Worm (Caenorhabditis elegans) whole organism, L4 larva: ENCODE measurements around the gene gpa-11.

ENCODE experiments used
- F10B5.3 ChIP-seq: sonication (generic microtip); optimal IDR thresholded peaks from 2 replicates; lab custom pipeline; 2016; ENCODE audit warnings: mild to moderate bottlenecking, missing genetic modification characterization, missing compliant biosample characterization
- F49E8.2 ChIP-seq: sonication (generic microtip); optimal IDR thresholded peaks from 2 replicates; lab custom pipeline; 2016; ENCODE audit warnings: missing compliant biosample characterization, mild to moderate bottlenecking, missing genetic modification characterization, borderline replicate concordance
- T26A8.4 ChIP-seq: fragments of 200-800 bp; sonication (Bioruptor generic); IDR thresholded peaks from 2 replicates; pipeline ENCODE4 v1.3.6; 2022; ENCODE audit warnings: missing genetic modification characterization, missing compliant biosample characterization
- Y105C5A.15 ChIP-seq: fragments of 200-800 bp; sonication (Bioruptor generic); IDR thresholded peaks from 2 replicates; pipeline ENCODE4 v1.3.6; 2022; ENCODE audit warnings: missing genetic modification characterization, missing compliant biosample characterization
- Y5F2A.4 ChIP-seq: fragments of 200-800 bp; sonication (Bioruptor generic); optimal IDR thresholded peaks from 2 replicates; lab custom pipeline; 2018; ENCODE audit warnings: mild to moderate bottlenecking, missing genetic modification characterization, missing compliant biosample characterization
- Y75B8A.6 ChIP-seq: fragments of 200-800 bp; sonication (Bioruptor generic); IDR thresholded peaks from 2 replicates; pipeline ENCODE4 v1.3.6; 2022; ENCODE audit warnings: missing genetic modification reagents, missing genetic modification characterization, missing compliant biosample characterization
- aha-1 ChIP-seq: fragments of 150-350 bp; peaks from one replicate; lab custom pipeline; 2014; ENCODE audit warnings: missing biosample characterization, missing genetic modification characterization
- aly-2 ChIP-seq: sonication (generic microtip); optimal IDR thresholded peaks from 2 replicates; lab custom pipeline; 2018; ENCODE audit warnings: missing biosample characterization, missing genetic modification characterization
- ama-1 ChIP-seq: fragments of 150-350 bp; optimal IDR thresholded peaks from 2 replicates; lab custom pipeline; 2014; ENCODE audit warnings: inconsistent platforms, mixed read lengths
- arid-1 ChIP-seq: fragments of 200-800 bp; sonication (Bioruptor generic); conservative IDR thresholded peaks from 2 replicates; pipeline ENCODE4 v1.3.6; 2022; ENCODE audit warnings: missing genetic modification reagents, missing genetic modification characterization, missing compliant biosample characterization
- attf-4 ChIP-seq: sonication (generic microtip); optimal IDR thresholded peaks from 3 replicates; lab custom pipeline; 2017; ENCODE audit warnings: missing biosample characterization, missing genetic modification characterization
- ceh-82 ChIP-seq: sonication (generic microtip); optimal IDR thresholded peaks from 2 replicates; lab custom pipeline; 2017; ENCODE audit warnings: missing biosample characterization, missing genetic modification characterization
- cey-2 ChIP-seq: sonication (generic microtip); optimal IDR thresholded peaks from 3 replicates; lab custom pipeline; 2017; ENCODE audit warnings: missing genetic modification characterization, mild to moderate bottlenecking, missing compliant biosample characterization, antibody characterized with exemption, borderline replicate concordance; ENCODE audit not compliant: insufficient read depth
- ctbp-1 ChIP-seq: fragments of 200-800 bp; sonication (Bioruptor generic); IDR thresholded peaks from 2 replicates; pipeline ENCODE4 v1.3.6; 2022; ENCODE audit warnings: missing genetic modification reagents, missing genetic modification characterization, missing compliant biosample characterization
- daf-12 ChIP-seq: fragments of 150-350 bp; optimal IDR thresholded peaks from 2 replicates; lab custom pipeline; 2014; ENCODE audit warnings: missing biosample characterization, missing genetic modification reagents, missing genetic modification characterization
- daf-16 ChIP-seq, 3 experiments: sonication (generic microtip); optimal IDR thresholded peaks; 2 replicates each; lab custom pipeline; 2016 to 2017; ENCODE audit warnings: missing genetic modification characterization in 3 of 3, missing genetic modification reagents in 3 of 3, mild to moderate bottlenecking in 2 of 3, missing compliant biosample characterization in 2 of 3, missing biosample characterization in 1 of 3, moderate library complexity in 1 of 3
- egl-27 ChIP-seq: sonication (generic microtip); optimal IDR thresholded peaks from 3 replicates; lab custom pipeline; 2017; ENCODE audit warnings: missing biosample characterization, missing genetic modification reagents, missing genetic modification characterization
- egl-43 ChIP-seq: fragments of 200-800 bp; sonication (Bioruptor generic); IDR thresholded peaks from 2 replicates; pipeline ENCODE4 v1.3.6; 2022; ENCODE audit warnings: missing genetic modification reagents, missing genetic modification characterization, missing compliant biosample characterization
- fos-1 ChIP-seq: fragments of 150-350 bp; optimal IDR thresholded peaks from 2 replicates; lab custom pipeline; 2014; ENCODE audit warnings: missing biosample characterization, missing genetic modification characterization
- hlh-30 ChIP-seq: sonication (generic microtip); optimal IDR thresholded peaks from 2 replicates; lab custom pipeline; 2017; ENCODE audit warnings: antibody characterized with exemption, mild to moderate bottlenecking, missing genetic modification characterization, missing compliant biosample characterization; ENCODE audit not compliant: insufficient read depth
- jun-1 ChIP-seq: fragments of 150-350 bp; optimal IDR thresholded peaks from 2 replicates; lab custom pipeline; 2014; ENCODE audit warnings: missing biosample characterization, missing genetic modification reagents, missing genetic modification characterization
- lin-1 ChIP-seq: fragments of 200-800 bp; sonication (Bioruptor generic); IDR thresholded peaks from 2 replicates; pipeline ENCODE4 v1.3.6; 2022; ENCODE audit warnings: missing genetic modification reagents, missing genetic modification characterization, missing compliant biosample characterization
- lin-13 ChIP-seq: fragments of 150-350 bp; optimal IDR thresholded peaks from 2 replicates; lab custom pipeline; 2014; ENCODE audit warnings: missing biosample characterization, missing genetic modification reagents, missing genetic modification characterization
- lin-15B ChIP-seq: fragments of 150-350 bp; sonication (generic microtip); optimal IDR thresholded peaks from 3 replicates; lab custom pipeline; 2014; ENCODE audit warnings: missing biosample characterization, missing genetic modification characterization
- lin-38 ChIP-seq: fragments of 200-800 bp; sonication (Bioruptor generic); IDR thresholded peaks from 2 replicates; pipeline ENCODE4 v1.3.6; 2022; ENCODE audit warnings: missing genetic modification reagents, missing genetic modification characterization, missing compliant biosample characterization
- lir-3 ChIP-seq: sonication (generic microtip); optimal IDR thresholded peaks from 2 replicates; lab custom pipeline; 2016; ENCODE audit warnings: mild to moderate bottlenecking, missing genetic modification characterization, missing compliant biosample characterization
- lsy-2 ChIP-seq, 2 experiments: fragments of 150-350 bp in 1 of 2; sonication (generic microtip) in 1 of 2; optimal IDR thresholded peaks; 2 replicates each; lab custom pipeline; 2014 to 2017; ENCODE audit warnings: missing biosample characterization in 2 of 2, missing genetic modification characterization in 2 of 2
- mdl-1 ChIP-seq, 2 experiments: fragments of 150-350 bp in 1 of 2; sonication (generic microtip) in 1 of 2; optimal IDR thresholded peaks; 2 replicates each; lab custom pipeline; 2014 to 2017; ENCODE audit warnings: missing biosample characterization in 2 of 2, missing genetic modification characterization in 2 of 2
- mdt-29 ChIP-seq: fragments of 200-800 bp; sonication (Bioruptor generic); IDR thresholded peaks from 2 replicates; pipeline ENCODE4 v1.3.6; 2022; ENCODE audit warnings: missing genetic modification reagents, missing genetic modification characterization, missing compliant biosample characterization
- mep-1 ChIP-seq: fragments of 150-350 bp; sonication (generic microtip); optimal IDR thresholded peaks from 3 replicates; lab custom pipeline; 2014; ENCODE audit warnings: missing biosample characterization, missing genetic modification characterization
- mes-2 ChIP-seq: sonication (generic microtip); optimal IDR thresholded peaks from 2 replicates; lab custom pipeline; 2016; ENCODE audit warnings: missing genotype, mild to moderate bottlenecking, missing genetic modification characterization, missing compliant biosample characterization; ENCODE audit not compliant: poor library complexity, severe bottlenecking
- mxl-2 ChIP-seq: fragments of 200-800 bp; sonication (Bioruptor generic); conservative IDR thresholded peaks from 2 replicates; pipeline ENCODE4 v1.3.6; 2022; ENCODE audit warnings: missing genetic modification reagents, missing genetic modification characterization, missing compliant biosample characterization
- nhr-102 ChIP-seq: sonication (generic microtip); optimal IDR thresholded peaks from 2 replicates; lab custom pipeline; 2016; ENCODE audit warnings: mild to moderate bottlenecking, missing genetic modification characterization, moderate library complexity, missing compliant biosample characterization
- nhr-237 ChIP-seq: sonication (generic microtip); optimal IDR thresholded peaks from 2 replicates; lab custom pipeline; 2017; ENCODE audit warnings: missing biosample characterization, missing genetic modification characterization
- nhr-28 ChIP-seq: fragments of 150-350 bp; optimal IDR thresholded peaks from 2 replicates; lab custom pipeline; 2014; ENCODE audit warnings: missing biosample characterization, missing genetic modification characterization
- nhr-41 ChIP-seq: fragments of 200-800 bp; sonication (Bioruptor generic); IDR thresholded peaks from 2 replicates; pipeline ENCODE4 v1.3.6; 2022; ENCODE audit warnings: missing genetic modification reagents, missing genetic modification characterization, missing compliant biosample characterization
- nhr-48 ChIP-seq: sonication (generic microtip); optimal IDR thresholded peaks from 2 replicates; lab custom pipeline; 2016; ENCODE audit warnings: mild to moderate bottlenecking, missing genetic modification characterization, missing compliant biosample characterization
- nhr-6 ChIP-seq: fragments of 150-350 bp; optimal IDR thresholded peaks from 2 replicates; lab custom pipeline; 2014; ENCODE audit warnings: missing biosample characterization, missing genetic modification characterization
- nhr-76 ChIP-seq: fragments of 150-350 bp; optimal IDR thresholded peaks from 2 replicates; lab custom pipeline; 2014; ENCODE audit warnings: missing biosample characterization, missing genetic modification characterization
- pqm-1 ChIP-seq: sonication (generic microtip); optimal IDR thresholded peaks from 2 replicates; lab custom pipeline; 2017; ENCODE audit warnings: missing biosample characterization, missing genetic modification characterization
- saeg-2 ChIP-seq: fragments of 200-800 bp; sonication (Bioruptor generic); IDR thresholded peaks from 2 replicates; pipeline ENCODE4 v1.3.6; 2022; ENCODE audit warnings: missing genetic modification reagents, missing genetic modification characterization, missing compliant biosample characterization
- set-16 ChIP-seq: fragments of 200-800 bp; sonication (Bioruptor generic); IDR thresholded peaks from 2 replicates; pipeline ENCODE4 v1.3.6; 2022; ENCODE audit warnings: missing genetic modification reagents, missing genetic modification characterization, missing compliant biosample characterization
- spr-1 ChIP-seq: sonication (generic microtip); optimal IDR thresholded peaks from 2 replicates; lab custom pipeline; 2016; ENCODE audit warnings: mild to moderate bottlenecking, missing genetic modification characterization, missing compliant biosample characterization
- spr-3 ChIP-seq: fragments of 200-800 bp; sonication (Bioruptor generic); optimal IDR thresholded peaks from 2 replicates; lab custom pipeline; 2018; ENCODE audit warnings: mild to moderate bottlenecking, missing genetic modification characterization, missing compliant biosample characterization
- unc-130 ChIP-seq: sonication (generic microtip); optimal IDR thresholded peaks from 2 replicates; lab custom pipeline; 2016; ENCODE audit warnings: missing genetic modification reagents, missing genetic modification characterization, missing compliant biosample characterization
- unc-62 ChIP-seq, 3 experiments: fragments of 150-350 bp in 1 of 3; sonication (generic microtip); optimal IDR thresholded peaks in 2 of 3; peaks in 1 of 3; 1 replicate in 1 of 3; 2 replicates in 2 of 3; lab custom pipeline; 2014 to 2017; ENCODE audit warnings: missing biosample characterization in 3 of 3, missing genetic modification characterization in 3 of 3, missing genetic modification reagents in 3 of 3, missing genotype in 1 of 3
- vab-7 ChIP-seq: fragments of 200-800 bp; sonication (Bioruptor generic); IDR thresholded peaks from 2 replicates; pipeline ENCODE4 v1.3.6; 2022; ENCODE audit warnings: missing genetic modification reagents, missing genetic modification characterization, missing compliant biosample characterization
- zag-1 ChIP-seq: fragments of 150-350 bp; optimal IDR thresholded peaks from 2 replicates; lab custom pipeline; 2014; ENCODE audit warnings: missing biosample characterization, missing genetic modification characterization
- zip-2 ChIP-seq: fragments of 150-350 bp; optimal IDR thresholded peaks from 2 replicates; lab custom pipeline; 2014; ENCODE audit warnings: missing biosample characterization, missing genetic modification characterization
- ztf-7 ChIP-seq: fragments of 150-350 bp; optimal IDR thresholded peaks from 2 replicates; lab custom pipeline; 2014; ENCODE audit warnings: missing biosample characterization, missing genetic modification characterization

The gpa-11 gene

DNA sequence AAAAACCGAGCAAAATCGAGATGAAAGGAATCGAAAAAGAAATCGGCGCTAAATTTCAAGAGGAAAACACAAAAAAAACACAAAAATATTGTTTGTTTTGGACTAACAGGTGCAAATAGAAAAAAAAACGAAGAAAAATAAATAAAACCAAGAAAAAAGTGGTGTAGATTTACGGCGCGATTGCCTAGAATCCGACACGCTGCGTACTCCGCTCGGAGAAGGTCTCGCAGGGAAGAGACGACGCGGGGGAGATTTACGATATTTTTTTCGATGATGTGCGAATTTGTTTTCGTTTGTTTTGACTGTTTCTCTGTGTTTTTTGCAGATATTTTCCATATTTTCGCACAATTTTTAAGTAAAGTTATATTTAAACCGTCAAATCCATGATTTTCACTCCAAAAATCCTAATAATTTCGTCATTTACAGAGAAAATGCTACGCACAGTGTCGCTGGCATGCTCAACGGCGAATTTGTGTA is 52.3 kb downstream of the gpa-11 start, which contains the start of gene sco-1 (continued):
- peak; percentile 92 for TF ChIP-seq unc-130 (GFP tag; lab: Kevin White, UChicago)
- no peak for TF ChIP-seq cey-2 (tag; lab: Kevin White, UChicago)
- TF ChIP-seq spr-3, result peak; percentile 56
- peak; percentile 68; the same call in 1 of the 2 replicates for TF ChIP-seq arid-1 (GFP tag; lab: Robert Waterston, UW)
- TF ChIP-seq T26A8.4 (GFP tag; lab: Robert Waterston, UW), result peak; percentile 94
- peak; percentile 34 for TF ChIP-seq ama-1 (lab: Kevin White, UChicago)
- no peak for TF ChIP-seq F10B5.3
- peak; percentile 88 for TF ChIP-seq nhr-102 (tag; lab: Kevin White, UChicago)
- TF ChIP-seq egl-43 (GFP tag; lab: Robert Waterston, UW), result peak; percentile 86
- TF ChIP-seq spr-1, result peak; percentile 82
- peak; percentile 91 for TF ChIP-seq hlh-30 (tag; lab: Kevin White, UChicago)
- TF ChIP-seq Y5F2A.4 (GFP tag; lab: Kevin White, UChicago), result no peak
- peak; percentile 42 for TF ChIP-seq zag-1 (tag; lab: Kevin White, UChicago)
- peak in 1 of 2 experiments; percentile 38 for TF ChIP-seq unc-62 (GFP tag; optimal IDR thresholded peaks at IDR 0.05 in 1 of 2; lab: Kevin White, UChicago)
- no peak for TF ChIP-seq unc-62 (tag; optimal IDR thresholded peaks at IDR 0.05; lab: Kevin White, UChicago)
- TF ChIP-seq jun-1, result peak; percentile 85
- peak; percentile 99 for TF ChIP-seq mes-2 (tag; lab: Kevin White, UChicago)
- peak; percentile 70 for TF ChIP-seq zip-2 (tag; lab: Kevin White, UChicago)
- no peak for TF ChIP-seq pqm-1 (tag; lab: Kevin White, UChicago)
- TF ChIP-seq lsy-2 (tag; optimal IDR thresholded peaks at IDR 0.05; lab: Kevin White, UChicago), result peak; percentile 80 to 97
- no peak for TF ChIP-seq Y105C5A.15
- no peak for TF ChIP-seq Y75B8A.6 (GFP tag; lab: Robert Waterston, UW)
- peak; percentile 93 for TF ChIP-seq lin-13
- TF ChIP-seq ztf-7 (tag; lab: Kevin White, UChicago), result peak; percentile 85
- TF ChIP-seq daf-16 (GFP tag; optimal IDR thresholded peaks at IDR 0.05; lab: Kevin White, UChicago), result peak in 1 of 2 experiments; percentile 94
- peak; percentile 82 for TF ChIP-seq daf-16 (tag; optimal IDR thresholded peaks at IDR 0.05; lab: Kevin White, UChicago)
- peak; percentile 88 for TF ChIP-seq ctbp-1
- peak; percentile 70 for TF ChIP-seq nhr-48
- TF ChIP-seq lir-3, result peak; percentile 24
- TF ChIP-seq ceh-82 (tag; lab: Kevin White, UChicago), result no peak
- TF ChIP-seq mdl-1 (tag; optimal IDR thresholded peaks at IDR 0.05; lab: Kevin White, UChicago), result peak in 1 of 2 experiments; percentile 62
- peak; percentile 93 for TF ChIP-seq aha-1 (tag; lab: Kevin White, UChicago)
- no peak for TF ChIP-seq attf-4
- peak; percentile 84 for TF ChIP-seq mdt-29 (GFP tag; lab: Robert Waterston, UW)
- TF ChIP-seq nhr-6 (tag; lab: Kevin White, UChicago), result peak; percentile 91
- TF ChIP-seq lin-1 (GFP tag; lab: Robert Waterston, UW), result 0 out of 2 replicates have a peak, but pooled peaks have one; percentile 66
- peak; percentile 79 for TF ChIP-seq vab-7
- peak; percentile 83 for TF ChIP-seq lin-15B
- TF ChIP-seq set-16 (GFP tag; lab: Robert Waterston, UW), result no peak
- no peak for TF ChIP-seq nhr-237
- no peak for TF ChIP-seq nhr-76
- no peak for TF ChIP-seq fos-1 (tag; lab: Kevin White, UChicago)
- peak; percentile 59 for TF ChIP-seq F49E8.2
- no peak for TF ChIP-seq nhr-41 (GFP tag; lab: Robert Waterston, UW)
- TF ChIP-seq egl-27 (tag; lab: Kevin White, UChicago), result no peak
- TF ChIP-seq nhr-28, result peak; percentile 81
- no peak for TF ChIP-seq daf-12 (tag; lab: Kevin White, UChicago)
- TF ChIP-seq aly-2, result no peak
- TF ChIP-seq saeg-2 (GFP tag; lab: Robert Waterston, UW), result no peak
- 0 out of 2 replicates have a peak, but pooled peaks have one; percentile 11 for TF ChIP-seq mxl-2 (GFP tag; lab: Robert Waterston, UW)
- peak; percentile 98 for TF ChIP-seq mep-1 (tag; lab: Kevin White, UChicago)
- TF ChIP-seq lin-38 (GFP tag; lab: Robert Waterston, UW), result peak; percentile 88
